5 worm cellular contexts compared by ENCODE assay signal in the genomic region with DNA sequence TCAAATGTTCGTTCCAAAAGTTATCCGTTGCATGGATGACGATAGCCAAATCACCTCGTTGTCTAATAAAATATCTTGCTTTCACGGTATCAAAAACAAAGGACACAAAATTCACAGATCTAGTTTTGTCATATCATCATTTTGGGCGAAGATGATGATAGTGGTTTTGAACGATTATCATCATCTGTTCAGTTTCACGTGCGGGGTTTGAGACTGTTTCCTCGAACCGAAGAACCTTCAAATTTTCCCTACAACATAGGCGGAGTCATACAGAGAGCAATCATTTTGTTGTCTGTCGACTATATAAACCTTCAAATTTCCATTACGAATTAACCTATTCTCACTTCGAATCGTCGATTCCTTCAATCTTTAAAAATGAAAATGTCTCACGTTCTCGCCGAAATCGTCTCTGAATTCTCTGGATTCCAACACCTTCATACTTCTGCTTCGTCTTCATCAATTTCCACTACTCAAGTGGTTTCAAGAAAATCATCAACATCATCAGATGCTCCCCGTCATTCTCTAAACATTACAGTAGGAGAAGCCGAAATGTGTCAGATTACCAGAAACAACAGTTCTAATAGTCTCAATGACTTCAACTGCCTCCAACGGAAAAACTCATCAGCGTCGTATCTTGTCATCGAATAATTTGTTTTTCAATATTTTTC.
TF ChIP-seq lines count a peak whose summit lies in the region.

A gene (plus strand): TSS at position 376 of the 668 bp plus-strand sequence.

TF ChIP-seq in whole organism, L1 larva, 84 proteins besides CTCF, POLR2A, EP300 and RAD21 (continues in another document):
- TF ChIP-seq fkh-8 (tag; optimal IDR thresholded peaks at IDR 0.05; lab: Kevin White, UChicago) (no peak), hpl-2 (GFP tag; optimal IDR thresholded peaks at IDR 0.05; lab: Kevin White, UChicago) (no peak), tlp-1 (tag; optimal IDR thresholded peaks at IDR 0.05; lab: Kevin White, UChicago) (no peak), nhr-19 (GFP tag; conservative IDR thresholded peaks at IDR 0.05; lab: Robert Waterston, UW) (peak; percentile 86), unc-86 (tag; optimal IDR thresholded peaks at IDR 0.05; lab: Kevin White, UChicago) (no peak), jun-1 (tag; optimal IDR thresholded peaks at IDR 0.05; lab: Kevin White, UChicago) (no peak), mef-2 (tag; optimal IDR thresholded peaks at IDR 0.05; lab: Kevin White, UChicago) (no peak), lin-13 (GFP tag; optimal IDR thresholded peaks at IDR 0.05; lab: Kevin White, UChicago) (no peak), tbx-2 (tag; optimal IDR thresholded peaks at IDR 0.05; lab: Kevin White, UChicago) (peak; percentile 47), lir-3 (tag; optimal IDR thresholded peaks at IDR 0.05; lab: Kevin White, UChicago; ENCODE audit: poor library complexity) (no peak), nhr-237 (tag; optimal IDR thresholded peaks at IDR 0.05; lab: Kevin White, UChicago) (no peak), nhr-47 (tag; optimal IDR thresholded peaks at IDR 0.05; lab: Kevin White, UChicago) (no peak), pag-3 (tag; optimal IDR thresholded peaks at IDR 0.05; lab: Kevin White, UChicago; ENCODE audit: borderline replicate concordance, insufficient read depth) (no peak), nhr-90 (tag; optimal IDR thresholded peaks at IDR 0.05; lab: Kevin White, UChicago; ENCODE audit: poor library complexity) (no peak), pax-3 (tag; optimal IDR thresholded peaks at IDR 0.05; lab: Kevin White, UChicago) (no peak), blmp-1 (tag; optimal IDR thresholded peaks at IDR 0.05; lab: Kevin White, UChicago) (peak; percentile 67)

TF ChIP-seq in whole organism, L2 larva, 48 proteins besides CTCF, POLR2A, EP300 and RAD21:
- no peak for TF ChIP-seq unc-39 (tag; optimal IDR thresholded peaks at IDR 0.05; lab: Kevin White, UChicago)
- TF ChIP-seq mab-5 (tag; optimal IDR thresholded peaks at IDR 0.05; lab: Kevin White, UChicago), result no peak
- TF ChIP-seq sma-3 (GFP tag; optimal IDR thresholded peaks at IDR 0.05; lab: Kevin White, UChicago), result peak; percentile 49
- peak; percentile 9 for TF ChIP-seq crh-2 (tag; optimal IDR thresholded peaks at IDR 0.05; lab: Kevin White, UChicago)
- peak; percentile 80 for TF ChIP-seq nhr-21 (tag; optimal IDR thresholded peaks at IDR 0.05; lab: Kevin White, UChicago)
- TF ChIP-seq mdl-1 (tag; optimal IDR thresholded peaks at IDR 0.05; lab: Kevin White, UChicago), result no peak
- peak; percentile 89 for TF ChIP-seq ama-1 (optimal IDR thresholded peaks at IDR 0.05; lab: Kevin White, UChicago)
- TF ChIP-seq ZK546.5 (tag; optimal IDR thresholded peaks at IDR 0.05; lab: Kevin White, UChicago), result no peak
- peak; percentile 84 for TF ChIP-seq nhr-129 (tag; optimal IDR thresholded peaks at IDR 0.05; lab: Kevin White, UChicago)
- peak; percentile 84 for TF ChIP-seq sma-9 (GFP tag; optimal IDR thresholded peaks at IDR 0.05; lab: Kevin White, UChicago)
- TF ChIP-seq sma-9 (tag; optimal IDR thresholded peaks at IDR 0.05; lab: Kevin White, UChicago), result no peak
- TF ChIP-seq blmp-1 (tag; optimal IDR thresholded peaks at IDR 0.05; lab: Kevin White, UChicago; ENCODE audit: insufficient read depth), result peak; percentile 78
- TF ChIP-seq nhr-6 (tag; optimal IDR thresholded peaks at IDR 0.05; lab: Kevin White, UChicago), result peak; percentile 6
- TF ChIP-seq nhr-25 (tag; optimal IDR thresholded peaks at IDR 0.05; lab: Kevin White, UChicago), result peak; percentile 85

TF ChIP-seq in whole organism, L3 larva, 47 proteins besides CTCF, POLR2A, EP300 and RAD21:
- TF ChIP-seq fos-1 (tag; optimal IDR thresholded peaks at IDR 0.05; lab: Kevin White, UChicago), result no peak
- peak in 1 of 3 experiments; percentile 23 for TF ChIP-seq elt-3 (tag; optimal IDR thresholded peaks at IDR 0.05; lab: Kevin White, UChicago)
- TF ChIP-seq nhr-23 (tag; optimal IDR thresholded peaks at IDR 0.05; lab: Kevin White, UChicago), result peak; percentile 71
- TF ChIP-seq nhr-43 (tag; optimal IDR thresholded peaks at IDR 0.05; lab: Kevin White, UChicago; ENCODE audit: poor library complexity, severe bottlenecking), result peak; percentile 84
- peak; percentile 71 for TF ChIP-seq skn-1 (tag; optimal IDR thresholded peaks at IDR 0.05; lab: Kevin White, UChicago)
- no peak for TF ChIP-seq fkh-2 (tag; optimal IDR thresholded peaks at IDR 0.05; lab: Kevin White, UChicago)
- TF ChIP-seq nhr-25 (tag; optimal IDR thresholded peaks at IDR 0.05; lab: Kevin White, UChicago), result peak; percentile 71
- peak; percentile 84 for TF ChIP-seq ama-1 (optimal IDR thresholded peaks at IDR 0.05; lab: Kevin White, UChicago)

TF ChIP-seq in whole organism, L4 larva, 104 proteins besides CTCF, POLR2A, EP300 and RAD21 (continues in another document):
- TF ChIP-seq nhr-10 (tag; optimal IDR thresholded peaks at IDR 0.05; lab: Kevin White, UChicago), result no peak
- no peak for TF ChIP-seq lin-38 (GFP tag; IDR thresholded peaks at IDR 0.05; lab: Robert Waterston, UW)
- TF ChIP-seq ctbp-1 (GFP tag; IDR thresholded peaks at IDR 0.05; lab: Robert Waterston, UW), result no peak
- no peak for TF ChIP-seq lin-29 (GFP tag; IDR thresholded peaks at IDR 0.05; lab: Robert Waterston, UW)
- TF ChIP-seq lin-13 (GFP tag; optimal IDR thresholded peaks at IDR 0.05; lab: Kevin White, UChicago), result no peak
- no peak for TF ChIP-seq daf-19 (GFP tag; conservative IDR thresholded peaks at IDR 0.05; lab: Robert Waterston, UW)
- TF ChIP-seq aha-1 (tag; lab: Kevin White, UChicago), result peak; percentile 77
- TF ChIP-seq lin-39 (tag; optimal IDR thresholded peaks at IDR 0.05; lab: Kevin White, UChicago), result no peak
- TF ChIP-seq nhr-28 (tag; optimal IDR thresholded peaks at IDR 0.05; lab: Kevin White, UChicago), result peak; percentile 90
- no peak for TF ChIP-seq set-16 (GFP tag; IDR thresholded peaks at IDR 0.05; lab: Robert Waterston, UW)
- peak in 1 of 2 experiments; percentile 80 for TF ChIP-seq unc-62 (GFP tag; optimal IDR thresholded peaks at IDR 0.05 in 1 of 2; lab: Kevin White, UChicago)
- TF ChIP-seq unc-62 (tag; optimal IDR thresholded peaks at IDR 0.05; lab: Kevin White, UChicago), result no peak
- TF ChIP-seq ceh-82 (tag; optimal IDR thresholded peaks at IDR 0.05; lab: Kevin White, UChicago), result no peak
- TF ChIP-seq ZK337.2 (GFP tag; IDR thresholded peaks at IDR 0.05; lab: Robert Waterston, UW), result no peak
- TF ChIP-seq egl-43 (GFP tag; IDR thresholded peaks at IDR 0.05; lab: Robert Waterston, UW), result no peak
- TF ChIP-seq nhr-102 (tag; optimal IDR thresholded peaks at IDR 0.05; lab: Kevin White, UChicago), result no peak
- TF ChIP-seq unc-130 (GFP tag; optimal IDR thresholded peaks at IDR 0.05; lab: Kevin White, UChicago), result no peak
- no peak for TF ChIP-seq saeg-2 (GFP tag; IDR thresholded peaks at IDR 0.05; lab: Robert Waterston, UW)
- TF ChIP-seq mdl-1 (tag; optimal IDR thresholded peaks at IDR 0.05; lab: Kevin White, UChicago), result peak in 1 of 2 experiments; percentile 69
- no peak for TF ChIP-seq snpc-1.2 (GFP tag; IDR thresholded peaks at IDR 0.05; lab: Robert Waterston, UW)
- no peak for TF ChIP-seq pqm-1 (tag; optimal IDR thresholded peaks at IDR 0.05; lab: Kevin White, UChicago)
- TF ChIP-seq nhr-41 (GFP tag; IDR thresholded peaks at IDR 0.05; lab: Robert Waterston, UW), result no peak
- TF ChIP-seq dmd-9 (GFP tag; IDR thresholded peaks at IDR 0.05; lab: Robert Waterston, UW), result no peak
- no peak for TF ChIP-seq mep-1 (tag; optimal IDR thresholded peaks at IDR 0.05; lab: Kevin White, UChicago)
- TF ChIP-seq duxl-1 (tag; optimal IDR thresholded peaks at IDR 0.05; lab: Kevin White, UChicago; ENCODE audit: poor library complexity), result peak; percentile 10
- no peak for TF ChIP-seq aly-2 (tag; optimal IDR thresholded peaks at IDR 0.05; lab: Kevin White, UChicago)

TF ChIP-seq in whole organism, young adult, 124 proteins besides CTCF, POLR2A, EP300 and RAD21:
- no peak for TF ChIP-seq Y53F4B.3 (GFP tag; IDR thresholded peaks at IDR 0.05; lab: Robert Waterston, UW)
- TF ChIP-seq mxl-1 (tag; optimal IDR thresholded peaks at IDR 0.05; lab: Kevin White, UChicago), result no peak
- TF ChIP-seq snpc-3.4 (tag; optimal IDR thresholded peaks at IDR 0.05; lab: Kevin White, UChicago), result no peak
- no peak for TF ChIP-seq ceh-100 (GFP tag; IDR thresholded peaks at IDR 0.05; lab: Robert Waterston, UW)
- no peak for TF ChIP-seq atf-7 (tag; optimal IDR thresholded peaks at IDR 0.05; lab: Kevin White, UChicago)
- no peak for TF ChIP-seq aptf-2 (GFP tag; conservative IDR thresholded peaks at IDR 0.05; lab: Robert Waterston, UW)
- no peak for TF ChIP-seq ceh-27 (GFP tag; optimal IDR thresholded peaks at IDR 0.05; lab: Kevin White, UChicago)
- TF ChIP-seq F52B5.7 (tag; optimal IDR thresholded peaks at IDR 0.05; lab: Kevin White, UChicago), result no peak
- peak; percentile 57 for TF ChIP-seq ztf-26 (tag; optimal IDR thresholded peaks at IDR 0.05; lab: Kevin White, UChicago)
- no peak for TF ChIP-seq bed-1 (GFP tag; IDR thresholded peaks at IDR 0.05; lab: Robert Waterston, UW)
- no peak for TF ChIP-seq egl-18 (GFP tag; IDR thresholded peaks at IDR 0.05; lab: Robert Waterston, UW)
- TF ChIP-seq lin-40 (tag; optimal IDR thresholded peaks at IDR 0.05; lab: Kevin White, UChicago), result peak; percentile 48
- TF ChIP-seq ama-1 (optimal IDR thresholded peaks at IDR 0.05; lab: Kevin White, UChicago), result peak; percentile 97
- TF ChIP-seq ama-1 (GFP tag; optimal IDR thresholded peaks at IDR 0.05; lab: Kevin White, UChicago), result no peak
- TF ChIP-seq D2030.7 (GFP tag; IDR thresholded peaks at IDR 0.05; lab: Robert Waterston, UW), result no peak
- no peak for TF ChIP-seq sea-2 (GFP tag; IDR thresholded peaks at IDR 0.05; lab: Robert Waterston, UW)
- no peak for TF ChIP-seq sptf-2 (GFP tag; optimal IDR thresholded peaks at IDR 0.05; lab: Kevin White, UChicago)
- TF ChIP-seq rcor-1 (GFP tag; IDR thresholded peaks at IDR 0.05; lab: Robert Waterston, UW), result no peak
- no peak for TF ChIP-seq F10E7.11 (tag; optimal IDR thresholded peaks at IDR 0.05; lab: Kevin White, UChicago)
- TF ChIP-seq B0035.1 (tag; optimal IDR thresholded peaks at IDR 0.05; lab: Kevin White, UChicago), result no peak
- TF ChIP-seq attf-5 (GFP tag; optimal IDR thresholded peaks at IDR 0.05; lab: Kevin White, UChicago), result no peak
- TF ChIP-seq nfya-1 (tag; optimal IDR thresholded peaks at IDR 0.05; lab: Kevin White, UChicago; ENCODE audit: borderline replicate concordance, insufficient read depth), result no peak
- TF ChIP-seq C06A6.2 (GFP tag; conservative IDR thresholded peaks at IDR 0.05; lab: Robert Waterston, UW), result 0 out of 2 replicates have a peak, but pooled peaks have one; percentile 15
TF ChIP-seq in whole organism, young adult: peak in this region for 4.
